Fruit fly (Drosophila melanogaster): ENCODE measurements around the gene bchs.

DNA sequence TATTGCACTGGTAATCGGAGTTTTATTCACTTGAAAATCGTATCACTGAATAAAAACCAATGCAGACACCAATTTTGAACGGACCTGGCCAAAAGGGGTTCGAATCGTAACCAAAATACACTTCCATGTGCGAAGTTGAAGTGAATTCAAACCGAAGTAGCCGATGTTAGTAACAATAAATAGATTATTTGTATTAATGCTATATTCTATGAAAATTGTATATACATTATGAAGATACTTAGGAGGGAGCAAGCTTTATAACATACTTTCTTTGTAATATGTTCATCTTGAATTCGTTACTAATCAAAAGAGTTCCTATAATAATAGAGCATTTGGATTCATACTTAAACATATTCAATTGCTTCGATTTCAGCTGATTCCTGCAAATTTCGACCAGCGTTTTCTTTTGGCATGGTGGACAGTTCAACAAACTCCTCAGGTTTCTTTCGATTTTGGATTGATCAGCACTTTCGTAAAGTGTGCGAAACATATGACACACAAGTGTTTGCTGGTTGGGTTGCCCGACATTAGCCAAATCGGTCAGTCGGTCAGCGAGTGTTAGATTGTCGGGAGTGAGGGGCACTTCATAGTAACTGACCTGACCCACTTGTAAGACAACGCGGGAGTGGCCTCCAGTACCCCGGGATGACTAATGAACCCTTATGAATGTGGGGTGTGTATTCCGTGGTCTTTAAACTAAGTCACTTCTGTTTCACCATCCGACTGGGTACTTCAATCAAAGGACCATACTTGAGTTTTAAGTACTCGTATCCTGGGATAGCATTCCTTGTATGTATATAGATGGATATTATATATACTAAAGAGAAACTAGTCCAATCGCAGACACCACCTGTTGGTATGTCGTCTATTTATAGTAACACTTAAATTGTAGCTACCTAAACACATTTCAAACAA is 61.0 kb downstream of the bchs start, which contains the start of the genes CG13992 and Ucp4C:
- TF ChIP-seq CG8478 (optimal IDR thresholded peaks at IDR 0.05) (no peak), CTCF (optimal IDR thresholded peaks at IDR 0.05) (no peak)
